Worm (Caenorhabditis elegans): ENCODE measurements around the gene spp-31.

DNA sequence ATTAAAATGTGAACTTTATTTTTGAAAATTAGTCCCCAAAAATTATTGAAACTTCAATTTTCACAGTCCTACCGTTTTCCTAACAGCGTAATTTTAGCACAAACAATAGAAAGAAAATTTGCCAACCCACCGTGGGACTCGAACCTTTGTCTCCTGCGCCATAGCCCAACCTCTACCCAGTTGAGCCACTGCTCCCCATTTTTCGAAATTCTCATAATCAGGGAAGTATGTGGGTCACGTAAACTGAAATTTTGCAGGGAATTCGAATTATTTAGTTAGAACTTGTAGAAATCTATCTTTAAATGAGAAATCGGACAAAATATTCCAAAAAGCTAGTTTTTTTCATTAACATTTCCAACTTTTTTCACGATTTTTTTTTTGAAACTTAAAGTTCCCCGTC is 26.0 kb upstream of the spp-31 start:
- TF ChIP-seq W03F9.2 (tag; optimal IDR thresholded peaks at IDR 0.05) (no peak), dao-5 (tag; optimal IDR thresholded peaks at IDR 0.05) (no peak)

Measured in whole organism, L4/young adult.